Worm (Caenorhabditis elegans): ENCODE measurements around the gene C07A9.12.

Gene C07A9.12

DNA sequence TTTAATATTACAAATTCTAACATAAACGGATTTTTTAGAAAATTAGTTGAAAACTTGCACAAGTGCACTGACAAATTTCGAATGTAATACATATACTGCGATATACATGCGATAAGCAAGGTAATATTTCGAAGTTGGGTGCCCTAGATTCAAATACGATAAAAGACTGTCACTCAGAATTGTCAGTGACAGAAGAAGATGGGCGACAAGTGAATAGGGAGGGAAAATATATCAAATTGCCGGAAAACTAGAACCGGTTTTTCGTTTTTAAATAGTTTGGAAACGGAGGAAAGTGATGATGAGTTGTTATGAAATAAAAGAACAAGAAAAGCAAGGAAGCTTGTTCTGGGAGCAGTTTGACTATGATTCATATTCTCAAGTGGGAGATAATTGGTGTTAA, 6.7 kb upstream of the C07A9.12 start:
- TF ChIP-seq mab-5 (tag; optimal IDR thresholded peaks at IDR 0.05) = no peak
- TF ChIP-seq nhr-25 (tag; optimal IDR thresholded peaks at IDR 0.05) = no peak
- TF ChIP-seq ztf-11 (tag; optimal IDR thresholded peaks at IDR 0.05) = no peak
- no peak for TF ChIP-seq lin-13 (GFP tag; optimal IDR thresholded peaks at IDR 0.05)
- no peak for TF ChIP-seq snpc-4 (tag; optimal IDR thresholded peaks at IDR 0.05)
- no peak for TF ChIP-seq F13H6.1 (tag; optimal IDR thresholded peaks at IDR 0.05)
- TF ChIP-seq nhr-12 (tag; optimal IDR thresholded peaks at IDR 0.05) = no peak
- TF ChIP-seq sma-9 (GFP tag; optimal IDR thresholded peaks at IDR 0.05) = no peak
- no peak for TF ChIP-seq sma-9 (tag; optimal IDR thresholded peaks at IDR 0.05)
- no peak for TF ChIP-seq C34F6.9 (tag; optimal IDR thresholded peaks at IDR 0.05)
- TF ChIP-seq ceh-16 (tag; optimal IDR thresholded peaks at IDR 0.05) = no peak
- no peak for TF ChIP-seq fos-1 (tag; optimal IDR thresholded peaks at IDR 0.05)
- TF ChIP-seq sem-4 (tag; optimal IDR thresholded peaks at IDR 0.05) = no peak
- TF ChIP-seq unc-39 (tag; optimal IDR thresholded peaks at IDR 0.05) = no peak
- TF ChIP-seq nhr-10 (tag; optimal IDR thresholded peaks at IDR 0.05) = no peak
- TF ChIP-seq mdl-1 (tag; optimal IDR thresholded peaks at IDR 0.05) = no peak
- TF ChIP-seq nhr-6 (tag; optimal IDR thresholded peaks at IDR 0.05) = no peak
- no peak for TF ChIP-seq sma-3 (GFP tag; optimal IDR thresholded peaks at IDR 0.05)
- TF ChIP-seq nhr-237 (tag; optimal IDR thresholded peaks at IDR 0.05) = no peak

- TF ChIP-seq lin-39 (tag; optimal IDR thresholded peaks at IDR 0.05) (no peak), nhr-129 (tag; optimal IDR thresholded peaks at IDR 0.05) (peak; percentile 19)
Measured at ce11 chrIII:9733333-9733732, 6.0 kb upstream of the C07A9.12 start.

DNA sequence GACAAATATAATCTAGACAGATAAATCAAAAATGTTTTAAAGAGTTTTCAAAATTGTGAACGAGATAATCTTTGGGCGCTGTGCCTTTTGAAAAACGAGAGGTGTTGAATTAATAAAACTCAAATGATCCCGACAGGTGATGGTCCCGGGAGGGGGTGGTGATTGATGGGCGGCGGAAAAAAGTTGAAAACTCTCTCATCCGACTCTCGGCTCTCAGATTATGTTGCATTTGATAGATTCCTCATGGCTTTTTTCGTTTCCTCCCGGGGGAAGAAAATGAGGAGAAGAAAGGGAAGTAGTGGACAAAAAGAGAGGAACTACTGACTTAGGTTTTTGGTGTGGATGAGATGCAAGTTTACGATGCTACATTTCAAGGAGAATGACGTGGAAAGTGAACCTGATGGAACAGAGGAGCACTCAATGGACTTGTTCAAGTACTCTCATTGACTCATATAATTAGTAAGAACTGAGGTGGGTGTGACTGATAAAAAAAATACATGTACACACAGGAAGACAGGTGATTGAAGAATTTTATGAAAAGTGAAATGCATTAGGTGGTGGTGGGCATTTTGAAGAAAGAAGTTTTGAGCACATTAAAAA, 4.1 kb upstream of the C07A9.12 start:
- TF ChIP-seq C34F6.9 (tag; optimal IDR thresholded peaks at IDR 0.05) (peak; percentile 8), zag-1 (tag; optimal IDR thresholded peaks at IDR 0.05) (peak; percentile 40), F13H6.1 (tag; optimal IDR thresholded peaks at IDR 0.05) (no peak), mab-5 (tag; optimal IDR thresholded peaks at IDR 0.05) (peak; percentile 45), lsy-2 (tag; optimal IDR thresholded peaks at IDR 0.05) (peak in 1 of 2 experiments; percentile 44)

DNA sequence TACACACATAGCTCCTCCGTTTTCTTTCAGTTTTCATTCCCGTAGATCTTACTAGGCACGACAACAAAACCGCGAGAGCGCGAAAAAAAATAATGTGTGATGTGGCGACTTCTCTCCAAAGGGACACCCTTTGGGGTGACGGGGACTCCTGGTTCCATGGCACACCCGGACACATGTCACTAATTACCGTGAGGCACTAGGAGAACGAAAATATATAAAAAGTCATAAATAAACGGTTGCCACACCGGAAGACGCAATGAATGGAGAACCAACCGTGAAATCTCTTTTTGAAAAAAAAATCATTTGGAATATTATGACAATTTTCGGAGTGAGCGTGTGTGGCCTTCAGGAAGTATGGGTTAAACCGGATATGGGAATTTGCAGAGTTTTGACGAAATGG, 3.1 kb upstream of the C07A9.12 start:
- no peak for TF ChIP-seq nhr-25 (tag; optimal IDR thresholded peaks at IDR 0.05)
- no peak for TF ChIP-seq gmeb-1 (tag; optimal IDR thresholded peaks at IDR 0.05)
- TF ChIP-seq snpc-4 (tag; optimal IDR thresholded peaks at IDR 0.05) = no peak
- TF ChIP-seq aly-2 (tag; optimal IDR thresholded peaks at IDR 0.05) = no peak
- TF ChIP-seq nhr-11 (tag; optimal IDR thresholded peaks at IDR 0.05) = no peak
- no peak for TF ChIP-seq lin-39 (tag; optimal IDR thresholded peaks at IDR 0.05)
- no peak for TF ChIP-seq mbf-1 (tag; optimal IDR thresholded peaks at IDR 0.05)
- no peak for TF ChIP-seq lsy-2 (tag; optimal IDR thresholded peaks at IDR 0.05)
- TF ChIP-seq lin-13 (GFP tag; optimal IDR thresholded peaks at IDR 0.05) = no peak
- no peak for TF ChIP-seq R02D3.7 (tag; optimal IDR thresholded peaks at IDR 0.05)
- TF ChIP-seq crh-2 (tag; optimal IDR thresholded peaks at IDR 0.05) = no peak
- TF ChIP-seq sma-9 (GFP tag; optimal IDR thresholded peaks at IDR 0.05) = no peak
- TF ChIP-seq sma-9 (tag; optimal IDR thresholded peaks at IDR 0.05) = no peak
- no peak for TF ChIP-seq ztf-11 (tag; optimal IDR thresholded peaks at IDR 0.05)
- TF ChIP-seq elt-1 (tag; optimal IDR thresholded peaks at IDR 0.05) = no peak
- no peak for TF ChIP-seq Y55F3AM.14 (GFP tag; optimal IDR thresholded peaks at IDR 0.05)

DNA sequence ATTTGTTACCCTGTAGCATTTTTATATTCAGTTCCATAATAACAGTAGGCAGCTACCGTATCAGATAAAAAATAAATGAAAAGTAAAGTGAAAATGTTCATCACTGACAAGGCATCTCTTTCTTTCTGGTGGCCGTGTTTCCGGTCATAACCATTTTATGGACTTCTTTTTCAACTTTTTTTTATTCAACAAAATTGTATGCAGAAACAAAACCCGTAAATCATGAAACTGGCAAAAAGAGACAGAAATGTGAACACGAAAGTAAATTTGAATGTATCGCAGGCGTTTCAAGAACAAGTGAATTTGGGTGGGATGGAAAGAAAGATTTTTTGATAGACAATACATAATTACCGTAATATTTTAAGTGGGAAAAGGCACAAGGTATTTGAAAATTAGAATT, 2.2 kb downstream of the C07A9.12 start, which contains the start of gene clec-162:
Gene clec-162, minus strand, starts transcription at position 101 of the 400 bp plus-strand sequence.
- TF ChIP-seq mdl-1 (tag; optimal IDR thresholded peaks at IDR 0.05) = no peak
- no peak for TF ChIP-seq snpc-4 (tag; optimal IDR thresholded peaks at IDR 0.05)
- no peak for TF ChIP-seq nhr-11 (tag; optimal IDR thresholded peaks at IDR 0.05)
- TF ChIP-seq nhr-10 (tag; optimal IDR thresholded peaks at IDR 0.05) = no peak
- no peak for TF ChIP-seq egl-27 (tag; optimal IDR thresholded peaks at IDR 0.05)
- no peak for TF ChIP-seq unc-39 (tag; optimal IDR thresholded peaks at IDR 0.05)
- TF ChIP-seq nhr-25 (tag; optimal IDR thresholded peaks at IDR 0.05) = no peak
- no peak for TF ChIP-seq nhr-237 (tag; optimal IDR thresholded peaks at IDR 0.05)

ce11 chrIII:9721991-9722390, 5.3 kb downstream of the C07A9.12 start:
- TF ChIP-seq crh-2 (tag; optimal IDR thresholded peaks at IDR 0.05) (peak; percentile 60), lin-39 (tag; optimal IDR thresholded peaks at IDR 0.05) (no peak), sma-9 (GFP tag; optimal IDR thresholded peaks at IDR 0.05) (peak; percentile 71), sma-9 (tag; optimal IDR thresholded peaks at IDR 0.05) (no peak), F13H6.1 (tag; optimal IDR thresholded peaks at IDR 0.05) (peak; percentile 23), fos-1 (tag; optimal IDR thresholded peaks at IDR 0.05) (peak; percentile 86), gmeb-1 (tag; optimal IDR thresholded peaks at IDR 0.05) (peak; percentile 6), nhr-10 (tag; optimal IDR thresholded peaks at IDR 0.05) (no peak)
